Fruit fly (Drosophila melanogaster) whole organism, wandering third instar larva: ENCODE results near the gene CG7218.

Source experiments
- Abd-B ChIP-seq: fragments of >200 bp; optimal IDR thresholded peaks from 2 replicates; lab custom pipeline; 2017; ENCODE audit warnings: missing biosample characterization, missing genetic modification characterization
- CG32264 ChIP-seq: fragments of 200-800 bp; sonication (Bioruptor generic); optimal IDR thresholded peaks from 2 replicates; lab custom pipeline; 2016; ENCODE audit warnings: missing biosample characterization, missing genetic modification characterization
- CG9705 ChIP-seq: fragments of 200-800 bp; sonication (Bioruptor generic); optimal IDR thresholded peaks from 2 replicates; lab custom pipeline; 2018; ENCODE audit warnings: missing biosample characterization, mild to moderate bottlenecking, missing genetic modification characterization
- CrebA ChIP-seq: fragments of 200-800 bp; sonication (Bioruptor generic); optimal IDR thresholded peaks from 2 replicates; lab custom pipeline; 2016; ENCODE audit warnings: missing biosample characterization, mild to moderate bottlenecking, missing genetic modification characterization, borderline replicate concordance
- Dfd ChIP-seq: fragments of >200 bp; optimal IDR thresholded peaks from 2 replicates; lab custom pipeline; 2017; ENCODE audit warnings: missing biosample characterization, missing genetic modification characterization
- Dif ChIP-seq: fragments of 200-275, 200-300 bp; sonication (Bioruptor generic); optimal IDR thresholded peaks from 2 replicates; lab custom pipeline; 2018; ENCODE audit warnings: missing biosample characterization, missing genetic modification characterization; ENCODE audit not compliant: partially characterized antibody
- GATAd ChIP-seq: sonication (Bioruptor generic); optimal IDR thresholded peaks from 2 replicates; lab custom pipeline; 2016; ENCODE audit warnings: missing biosample characterization, missing genetic modification characterization
- HLH106 ChIP-seq: fragments of 200-800 bp; optimal IDR thresholded peaks from 3 replicates; lab custom pipeline; 2019; ENCODE audit warnings: missing biosample characterization, mild to moderate bottlenecking, missing genetic modification characterization, moderate library complexity
- Hnf4 ChIP-seq: fragments of 200-800 bp; sonication (Bioruptor generic); optimal IDR thresholded peaks from 2 replicates; lab custom pipeline; 2016; ENCODE audit warnings: missing biosample characterization, mild to moderate bottlenecking, missing genetic modification characterization
- Hr78 ChIP-seq: fragments of >200 bp; optimal IDR thresholded peaks from 2 replicates; lab custom pipeline; 2017; ENCODE audit warnings: missing biosample characterization, missing genetic modification characterization
- Hr83 ChIP-seq: fragments of 200-300 bp; sonication (Bioruptor generic); optimal IDR thresholded peaks from 2 replicates; lab custom pipeline; 2016; ENCODE audit warnings: missing biosample characterization, mild to moderate bottlenecking, missing genetic modification characterization, moderate library complexity; ENCODE audit not compliant: poor library complexity, severe bottlenecking
- Jra ChIP-seq: sonication (Bioruptor generic); optimal IDR thresholded peaks from 2 replicates; lab custom pipeline; 2016; ENCODE audit warnings: missing biosample characterization, missing genetic modification characterization
- Mio ChIP-seq: sonication (Bioruptor generic); optimal IDR thresholded peaks from 2 replicates; lab custom pipeline; 2016; ENCODE audit warnings: missing biosample characterization, missing genetic modification characterization
- Myc ChIP-seq: fragments of >200 bp; optimal IDR thresholded peaks from 2 replicates; lab custom pipeline; 2017
- N ChIP-seq: fragments of >200 bp; optimal IDR thresholded peaks from 2 replicates; lab custom pipeline; 2018; ENCODE audit warnings: missing biosample characterization, missing external identifiers, missing genetic modification characterization
- OdsH ChIP-seq: fragments of 200-800 bp; sonication (Bioruptor generic); optimal IDR thresholded peaks from 2 replicates; lab custom pipeline; 2016; ENCODE audit warnings: missing biosample characterization, mild to moderate bottlenecking, missing genetic modification characterization
- Rel ChIP-seq, 2 experiments: fragments of 200-800 bp; sonication (Bioruptor generic) in 1 of 2; optimal IDR thresholded peaks; 2 replicates in 1 of 2; 3 replicates in 1 of 2; lab custom pipeline; 2016 to 2019; ENCODE audit warnings: mild to moderate bottlenecking in 2 of 2, missing biosample characterization in 2 of 2, missing genetic modification characterization in 2 of 2, moderate library complexity in 1 of 2
- Sp1 ChIP-seq: fragments of 200-800 bp; sonication (Bioruptor generic); optimal IDR thresholded peaks from 3 replicates; lab custom pipeline; 2019; ENCODE audit warnings: missing biosample characterization, mild to moderate bottlenecking, missing genetic modification characterization, moderate library complexity
- Vsx2 ChIP-seq: fragments of 200-300, 225-300 bp; sonication (Bioruptor generic); optimal IDR thresholded peaks from 2 replicates; lab custom pipeline; 2018; ENCODE audit warnings: missing biosample characterization, missing genetic modification characterization; ENCODE audit not compliant: partially characterized antibody
- br ChIP-seq: fragments of 200-800 bp; sonication (Bioruptor generic); optimal IDR thresholded peaks from 2 replicates; lab custom pipeline; 2016; ENCODE audit warnings: missing biosample characterization, missing genetic modification characterization
- brk ChIP-seq: fragments of 200-800 bp; sonication (Bioruptor generic); optimal IDR thresholded peaks from 2 replicates; lab custom pipeline; 2016; ENCODE audit warnings: missing biosample characterization, mild to moderate bottlenecking, missing genetic modification characterization
- dl ChIP-seq, 2 experiments: fragments of 175-275, 200-275 bp in 1 of 2; fragments of 200-275 bp in 1 of 2; sonication (Bioruptor generic); optimal IDR thresholded peaks; lab custom pipeline; 2018; ENCODE audit warnings: mild to moderate bottlenecking in 2 of 2, missing biosample characterization in 2 of 2, missing genetic modification characterization in 2 of 2, moderate library complexity in 2 of 2; ENCODE audit not compliant: partially characterized antibody in 2 of 2, insufficient read depth in 1 of 2
- dmrt93B ChIP-seq: fragments of 200-800 bp; sonication (Bioruptor generic); optimal IDR thresholded peaks from 2 replicates; lab custom pipeline; 2018; ENCODE audit warnings: missing biosample characterization, mild to moderate bottlenecking, missing genetic modification characterization
- dsf ChIP-seq: sonication (Bioruptor generic); optimal IDR thresholded peaks from 2 replicates; lab custom pipeline; 2016; ENCODE audit warnings: missing biosample characterization, missing genetic modification characterization, borderline replicate concordance
- ey ChIP-seq: fragments of 200-800 bp; sonication (Bioruptor generic); optimal IDR thresholded peaks from 2 replicates; lab custom pipeline; 2016; ENCODE audit warnings: missing biosample characterization, missing genetic modification characterization
- foxo ChIP-seq, 2 experiments: fragments of 200-800 bp; sonication (Bioruptor generic); optimal IDR thresholded peaks; 2 replicates in 1 of 2; 3 replicates in 1 of 2; lab custom pipeline; 2016 to 2017; ENCODE audit warnings: missing biosample characterization in 2 of 2, missing genetic modification characterization in 2 of 2
- fru ChIP-seq: fragments of 200-800 bp; sonication (Bioruptor generic); optimal IDR thresholded peaks from 3 replicates; lab custom pipeline; 2016; ENCODE audit warnings: missing biosample characterization, mild to moderate bottlenecking, missing genetic modification characterization
- h ChIP-seq: fragments of 200-800 bp; sonication (Bioruptor generic); optimal IDR thresholded peaks from 3 replicates; lab custom pipeline; 2016; ENCODE audit warnings: missing biosample characterization, mild to moderate bottlenecking, missing genetic modification characterization
- jim ChIP-seq: fragments of 175-275, 200-325 bp; sonication (Bioruptor generic); optimal IDR thresholded peaks from 2 replicates; lab custom pipeline; 2016; ENCODE audit warnings: missing biosample characterization, mild to moderate bottlenecking, missing genetic modification characterization
- lola ChIP-seq: fragments of >200 bp; optimal IDR thresholded peaks from 2 replicates; lab custom pipeline; 2017; ENCODE audit warnings: missing biosample characterization, missing genetic modification characterization
- pan ChIP-seq: fragments of >200 bp; optimal IDR thresholded peaks from 2 replicates; lab custom pipeline; 2017
- psq ChIP-seq: fragments of 200-800 bp; sonication (Bioruptor generic); optimal IDR thresholded peaks from 3 replicates; lab custom pipeline; 2017; ENCODE audit warnings: missing biosample characterization, mild to moderate bottlenecking, missing genetic modification characterization, moderate library complexity
- rgr ChIP-seq: fragments of 200-800 bp; sonication (Bioruptor generic); optimal IDR thresholded peaks from 3 replicates; lab custom pipeline; 2016; ENCODE audit warnings: missing biosample characterization, mild to moderate bottlenecking, missing genetic modification characterization
- sage ChIP-seq: fragments of 200-800 bp; sonication (Bioruptor generic); optimal IDR thresholded peaks from 2 replicates; lab custom pipeline; 2016; ENCODE audit warnings: missing biosample characterization, mild to moderate bottlenecking, missing genetic modification characterization
- sv ChIP-seq: fragments of 200-800 bp; sonication (Bioruptor generic); optimal IDR thresholded peaks from 3 replicates; lab custom pipeline; 2016; ENCODE audit warnings: missing biosample characterization, missing genetic modification characterization
- tai ChIP-seq: sonication (Bioruptor generic); optimal IDR thresholded peaks from 2 replicates; lab custom pipeline; 2016; ENCODE audit warnings: missing biosample characterization, missing genetic modification characterization
- usp ChIP-seq: fragments of >200 bp; optimal IDR thresholded peaks from 2 replicates; lab custom pipeline; 2017; ENCODE audit warnings: missing biosample characterization, missing genetic modification characterization
- woc ChIP-seq: sonication (Bioruptor generic); optimal IDR thresholded peaks from 2 replicates; lab custom pipeline; 2016; ENCODE audit warnings: missing biosample characterization, mild to moderate bottlenecking, missing genetic modification characterization

Gene CG7218

dm6 chr3R:18199885-18200249, 35.7 kb upstream of the CG7218 start:
- TF ChIP-seq jim (GFP tag; lab: Kevin White, UChicago) (no peak), Rel (GFP tag; optimal IDR thresholded peaks at IDR 0.05; lab: Kevin White, UChicago) (no peak), Rel (tag; optimal IDR thresholded peaks at IDR 0.05; lab: Kevin White, UChicago) (peak; percentile 80)

dm6 chr3R:18199177-18199884, 35.1 kb upstream of the CG7218 start, which contains the start of the genes Ssdp and CG7985:
Gene Ssdp, minus strand, starts transcription at chr3R:18199595.
Gene CG7985, plus strand, starts transcription at chr3R:18199857.
- TF ChIP-seq foxo (GFP tag; optimal IDR thresholded peaks at IDR 0.05; lab: Kevin White, UChicago) (no peak), woc (GFP tag; lab: Kevin White, UChicago) (peak; percentile 2), HLH106 (tag; lab: Kevin White, UChicago) (no peak), psq (peak; percentile 97), Vsx2 (GFP tag; lab: Kevin White, UChicago) (peak; percentile 11), h (GFP tag; lab: Kevin White, UChicago) (peak; percentile 31), br (GFP tag; lab: Kevin White, UChicago) (peak; percentile 3), Dfd (no peak)

DNA sequence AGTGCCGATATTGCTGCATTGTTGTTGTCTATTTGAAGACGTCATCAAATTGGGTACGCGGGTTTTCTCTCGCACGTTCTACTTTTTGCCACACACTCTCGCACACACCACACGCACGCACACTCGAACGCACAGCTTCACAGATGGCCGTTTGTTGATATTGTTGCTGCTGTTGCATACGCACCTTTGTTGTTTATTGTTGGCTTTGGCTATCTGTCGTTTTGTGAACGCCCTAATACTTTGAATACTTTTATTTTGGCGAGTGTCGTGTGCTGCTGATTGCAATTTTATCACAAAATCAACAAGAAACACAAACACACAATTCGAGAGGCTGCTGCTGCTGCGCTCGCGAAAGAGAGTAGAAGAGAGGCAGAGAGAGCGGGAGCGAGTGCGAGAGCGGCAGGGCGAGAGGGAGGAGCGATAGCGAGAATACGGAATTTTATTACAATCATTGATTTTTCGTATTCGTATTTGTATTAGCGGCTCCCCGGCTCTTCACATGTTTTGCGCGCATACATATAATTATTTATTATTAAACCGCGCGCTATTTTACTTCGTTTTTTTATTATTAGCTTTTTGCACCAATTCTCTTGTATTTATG, 34.4 kb upstream of the CG7218 start:
- peak; percentile 95 to 98 for TF ChIP-seq dl (GFP tag; optimal IDR thresholded peaks at IDR 0.05; lab: Kevin White, UChicago; ENCODE audit: insufficient read depth in 1 of 2, partially characterized antibody in 2 of 2)
- peak; percentile 8 for TF ChIP-seq CG32264 (GFP tag; lab: Kevin White, UChicago)
- peak; percentile 10 for TF ChIP-seq HLH106 (tag; lab: Kevin White, UChicago)
- no peak for TF ChIP-seq Dfd
- peak; percentile 69 for TF ChIP-seq Hr83
- peak; percentile 57 for TF ChIP-seq br (GFP tag; lab: Kevin White, UChicago)
- peak; percentile 80 for TF ChIP-seq h (GFP tag; lab: Kevin White, UChicago)
- peak; percentile 28 for TF ChIP-seq N (GFP tag; lab: Kevin White, UChicago)
- TF ChIP-seq Hr78: no peak
- TF ChIP-seq Vsx2 (GFP tag; lab: Kevin White, UChicago): peak; percentile 96
- TF ChIP-seq tai: no peak
- peak; percentile 83 for TF ChIP-seq brk (GFP tag; lab: Kevin White, UChicago)
- peak; percentile 99 for TF ChIP-seq Dif
- TF ChIP-seq sv (GFP tag; lab: Kevin White, UChicago): no peak
- TF ChIP-seq ey: no peak
- TF ChIP-seq Sp1 (GFP tag; lab: Kevin White, UChicago): peak; percentile 54
- no peak for TF ChIP-seq Mio
- TF ChIP-seq sage (GFP tag; lab: Kevin White, UChicago): peak; percentile 65
- TF ChIP-seq GATAd (GFP tag; lab: Kevin White, UChicago): no peak
- no peak for TF ChIP-seq lola (GFP tag; lab: Kevin White, UChicago)
- no peak for TF ChIP-seq CG9705 (GFP tag; lab: Kevin White, UChicago)
- TF ChIP-seq Rel (GFP tag; optimal IDR thresholded peaks at IDR 0.05; lab: Kevin White, UChicago): peak; percentile 80
- TF ChIP-seq Rel (tag; optimal IDR thresholded peaks at IDR 0.05; lab: Kevin White, UChicago): no peak
- TF ChIP-seq fru (GFP tag; lab: Kevin White, UChicago): peak; percentile 66
- TF ChIP-seq OdsH: peak; percentile 52
- TF ChIP-seq Myc (lab: Kevin White, UChicago): no peak
- no peak for TF ChIP-seq psq
- TF ChIP-seq Hnf4 (GFP tag; lab: Kevin White, UChicago): peak; percentile 38
- peak; percentile 63 for TF ChIP-seq Jra (GFP tag; lab: Kevin White, UChicago)
- TF ChIP-seq rgr: peak; percentile 63
- peak; percentile 37 to 76 for TF ChIP-seq foxo (GFP tag; optimal IDR thresholded peaks at IDR 0.05; lab: Kevin White, UChicago)
- TF ChIP-seq CrebA: no peak
- TF ChIP-seq pan (lab: Kevin White, UChicago): no peak
- TF ChIP-seq dmrt93B (GFP tag; lab: Kevin White, UChicago): no peak
- TF ChIP-seq dsf (GFP tag; lab: Kevin White, UChicago): peak; percentile 64
- TF ChIP-seq jim (GFP tag; lab: Kevin White, UChicago): no peak
- no peak for TF ChIP-seq Abd-B (GFP tag; lab: Kevin White, UChicago)
- TF ChIP-seq usp: no peak
- no peak for TF ChIP-seq woc (GFP tag; lab: Kevin White, UChicago)
